Worm (Caenorhabditis elegans): ENCODE data around the gene sec-10.

Gene sec-10

ce11 chrIV:7800338-7800737 lies 18.0 kb upstream of the sec-10 start:
- TF ChIP-seq cnd-1 (tag; optimal IDR thresholded peaks at IDR 0.05) (no peak), mep-1 (tag; optimal IDR thresholded peaks at IDR 0.05) (no peak), zip-8 (tag; optimal IDR thresholded peaks at IDR 0.05) (no peak), ceh-43 (GFP tag; optimal IDR thresholded peaks at IDR 0.05) (no peak), ces-1 (GFP tag; optimal IDR thresholded peaks at IDR 0.05) (no peak), blmp-1 (tag; optimal IDR thresholded peaks at IDR 0.05) (no peak), ceh-39 (tag; optimal IDR thresholded peaks at IDR 0.05) (no peak), sem-2 (GFP tag; optimal IDR thresholded peaks at IDR 0.05) (no peak)

- no peak for TF ChIP-seq unc-62 (GFP tag; optimal IDR thresholded peaks at IDR 0.05)
- no peak for TF ChIP-seq flh-1 (GFP tag; optimal IDR thresholded peaks at IDR 0.05)
- no peak for TF ChIP-seq sptf-1 (tag; optimal IDR thresholded peaks at IDR 0.05)
Measured at ce11 chrIV:7796432-7797113, 14.3 kb upstream of the sec-10 start, which contains the start of gene sgo-1. sgo-1 (minus strand) TSS chrIV:7796482.

DNA sequence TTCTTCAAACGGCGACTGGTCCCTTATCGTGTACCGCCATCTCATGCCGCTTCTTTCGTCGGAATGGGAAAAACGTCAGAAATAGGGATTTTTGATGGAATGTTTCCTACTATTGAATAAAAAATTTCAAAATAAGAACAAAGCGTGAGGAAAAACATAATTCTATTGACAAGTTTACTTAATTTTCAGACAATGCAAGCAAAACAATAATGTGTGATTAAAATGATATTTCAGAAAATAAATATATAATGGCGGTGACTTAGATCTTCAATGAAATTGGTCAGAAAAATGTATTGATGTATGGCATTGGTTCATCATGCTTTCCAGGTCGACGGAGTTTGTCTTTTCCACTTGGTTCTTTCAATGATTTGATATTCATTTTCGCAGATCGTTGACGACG lies 12.4 kb upstream of the sec-10 start, which contains the start of gene ntp-1:
TSS of gene ntp-1 (minus strand) at position 101 of the 400 bp plus-strand sequence.
- TF ChIP-seq nhr-237 (tag; optimal IDR thresholded peaks at IDR 0.05): no peak
- TF ChIP-seq ceh-43 (GFP tag; optimal IDR thresholded peaks at IDR 0.05): no peak
- TF ChIP-seq elt-1 (tag; optimal IDR thresholded peaks at IDR 0.05; ENCODE audit: borderline replicate concordance, insufficient read depth): no peak
- TF ChIP-seq ces-1 (GFP tag; optimal IDR thresholded peaks at IDR 0.05): no peak

DNA sequence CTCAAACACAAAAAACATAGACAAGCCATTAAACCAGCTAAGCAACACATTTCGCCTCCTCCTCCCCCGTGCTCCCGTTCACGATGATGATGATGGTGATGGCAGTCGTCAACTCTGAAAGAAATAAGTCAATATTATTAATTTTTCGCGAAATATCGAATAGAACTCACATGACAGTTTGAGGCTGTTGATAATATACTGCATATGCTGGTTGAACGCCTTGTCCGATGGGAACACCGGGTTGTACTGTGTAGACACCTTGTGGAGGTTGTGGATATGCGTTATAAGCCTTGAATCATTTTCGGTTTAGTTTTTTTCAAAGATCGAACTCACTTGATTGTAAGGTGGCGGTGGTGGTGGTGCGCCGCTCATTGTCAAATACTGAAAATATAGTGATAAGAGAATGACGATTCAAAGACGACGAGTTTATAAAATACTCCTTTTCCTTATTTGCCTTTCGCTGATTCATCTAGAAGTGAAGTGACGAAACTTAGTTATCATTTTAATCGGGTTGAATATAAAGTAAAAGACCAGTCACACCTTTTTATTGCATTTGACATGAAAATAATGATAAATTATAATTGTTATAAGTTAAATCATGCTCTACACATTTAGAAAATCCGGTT lies 9.6 kb upstream of the sec-10 start, which contains the start of gene C33H5.13:
TSS of gene C33H5.13 (minus strand) at position 443 of the 626 bp plus-strand sequence.
- TF ChIP-seq cnd-1 (tag; optimal IDR thresholded peaks at IDR 0.05): no peak
- no peak for TF ChIP-seq lsy-2 (tag; optimal IDR thresholded peaks at IDR 0.05)
- TF ChIP-seq mab-5 (tag; optimal IDR thresholded peaks at IDR 0.05): no peak
- TF ChIP-seq ceh-83 (GFP tag; optimal IDR thresholded peaks at IDR 0.05): no peak
- no peak for TF ChIP-seq drap-1 (GFP tag; optimal IDR thresholded peaks at IDR 0.05)
- no peak for TF ChIP-seq mep-1 (tag; optimal IDR thresholded peaks at IDR 0.05)
- no peak for TF ChIP-seq nhr-28 (tag; optimal IDR thresholded peaks at IDR 0.05)
- TF ChIP-seq pha-4 (tag; optimal IDR thresholded peaks at IDR 0.05): no peak
- TF ChIP-seq elt-3 (tag; optimal IDR thresholded peaks at IDR 0.05): no peak
- TF ChIP-seq blmp-1 (tag; optimal IDR thresholded peaks at IDR 0.05): no peak
- TF ChIP-seq unc-39 (tag; optimal IDR thresholded peaks at IDR 0.05): no peak
- TF ChIP-seq nhr-12 (tag; optimal IDR thresholded peaks at IDR 0.05): no peak
- no peak for TF ChIP-seq lin-13 (tag; optimal IDR thresholded peaks at IDR 0.05)
- no peak for TF ChIP-seq M03D4.4 (tag; optimal IDR thresholded peaks at IDR 0.05)
- TF ChIP-seq unc-120 (tag; optimal IDR thresholded peaks at IDR 0.05; ENCODE audit: poor library complexity, severe bottlenecking): no peak
- no peak for TF ChIP-seq elt-1 (tag; optimal IDR thresholded peaks at IDR 0.05; ENCODE audit: borderline replicate concordance, insufficient read depth)
- no peak for TF ChIP-seq tbx-8 (GFP tag; optimal IDR thresholded peaks at IDR 0.05)
- TF ChIP-seq zip-8 (tag; optimal IDR thresholded peaks at IDR 0.05): no peak
- no peak for TF ChIP-seq nhr-2 (tag; optimal IDR thresholded peaks at IDR 0.05)
- no peak for TF ChIP-seq sem-2 (GFP tag; optimal IDR thresholded peaks at IDR 0.05)

- TF ChIP-seq elt-1 (tag; optimal IDR thresholded peaks at IDR 0.05; ENCODE audit: borderline replicate concordance, insufficient read depth) (peak; percentile 30), mep-1 (tag; optimal IDR thresholded peaks at IDR 0.05) (peak; percentile 98), unc-62 (GFP tag; optimal IDR thresholded peaks at IDR 0.05) (peak; percentile 77), ceh-39 (tag; optimal IDR thresholded peaks at IDR 0.05) (peak; percentile 86), elt-3 (tag; optimal IDR thresholded peaks at IDR 0.05) (no peak), ceh-83 (GFP tag; optimal IDR thresholded peaks at IDR 0.05) (no peak), mls-2 (tag; optimal IDR thresholded peaks at IDR 0.05) (no peak), mab-5 (tag; optimal IDR thresholded peaks at IDR 0.05) (no peak), nhr-2 (tag; optimal IDR thresholded peaks at IDR 0.05) (no peak), nhr-12 (tag; optimal IDR thresholded peaks at IDR 0.05) (peak; percentile 2), ces-1 (GFP tag; optimal IDR thresholded peaks at IDR 0.05) (peak; percentile 87), cnd-1 (tag; optimal IDR thresholded peaks at IDR 0.05) (peak; percentile 58), tbx-8 (GFP tag; optimal IDR thresholded peaks at IDR 0.05) (no peak), bed-3 (GFP tag; optimal IDR thresholded peaks at IDR 0.05) (no peak), lsy-2 (tag; optimal IDR thresholded peaks at IDR 0.05) (peak; percentile 98), snpc-4 (tag; optimal IDR thresholded peaks at IDR 0.05) (no peak), nhr-237 (tag; optimal IDR thresholded peaks at IDR 0.05) (peak; percentile 86), nhr-28 (tag; optimal IDR thresholded peaks at IDR 0.05) (no peak), ham-2 (GFP tag; optimal IDR thresholded peaks at IDR 0.05) (no peak), lin-13 (tag; optimal IDR thresholded peaks at IDR 0.05) (peak; percentile 85), sptf-1 (tag; optimal IDR thresholded peaks at IDR 0.05) (peak; percentile 6), flh-1 (GFP tag; optimal IDR thresholded peaks at IDR 0.05) (no peak), ztf-11 (tag; optimal IDR thresholded peaks at IDR 0.05) (no peak), nhr-76 (tag; optimal IDR thresholded peaks at IDR 0.05) (no peak), lin-32 (GFP tag; optimal IDR thresholded peaks at IDR 0.05) (no peak), M03D4.4 (tag; optimal IDR thresholded peaks at IDR 0.05) (no peak), unc-120 (tag; optimal IDR thresholded peaks at IDR 0.05; ENCODE audit: poor library complexity, severe bottlenecking) (peak; percentile 56), pha-4 (tag; optimal IDR thresholded peaks at IDR 0.05) (peak; percentile 94), hlh-1 (tag; optimal IDR thresholded peaks at IDR 0.05) (peak; percentile 95), drap-1 (GFP tag; optimal IDR thresholded peaks at IDR 0.05) (peak; percentile 20)
Measured at ce11 chrIV:7790801-7791588, 8.7 kb upstream of the sec-10 start, which contains the start of gene rsp-6. rsp-6 (minus strand) TSS chrIV:7791229.

All from whole organism, mixed stage, embryonic.